Worm (Caenorhabditis elegans) whole organism, L3 larva: ENCODE data around the gene frm-3.

Experiments
- aly-2 ChIP-seq: fragments of 150-350 bp; optimal IDR thresholded peaks from 2 replicates; lab custom pipeline; 2014; ENCODE audit warnings: missing biosample characterization, missing genetic modification characterization
- fos-1 ChIP-seq: fragments of 150-350 bp; optimal IDR thresholded peaks from 2 replicates; lab custom pipeline; 2014; ENCODE audit warnings: missing biosample characterization, missing genetic modification characterization
- hmg-11 ChIP-seq: sonication (generic microtip); optimal IDR thresholded peaks from 2 replicates; lab custom pipeline; 2016; ENCODE audit warnings: missing genetic modification characterization, missing compliant biosample characterization
- jun-1 ChIP-seq: fragments of 150-350 bp; optimal IDR thresholded peaks from 2 replicates; lab custom pipeline; 2014; ENCODE audit warnings: missing biosample characterization, missing genetic modification reagents, missing genetic modification characterization
- nhr-28 ChIP-seq: fragments of 150-350 bp; optimal IDR thresholded peaks from 2 replicates; lab custom pipeline; 2014; ENCODE audit warnings: missing biosample characterization, missing genetic modification characterization
- nhr-43 ChIP-seq: sonication (generic microtip); optimal IDR thresholded peaks from 2 replicates; lab custom pipeline; 2016; ENCODE audit warnings: mild to moderate bottlenecking, missing genetic modification characterization, missing compliant biosample characterization; ENCODE audit not compliant: poor library complexity, severe bottlenecking
- nhr-76 ChIP-seq: fragments of 150-350 bp; sonication (generic microtip); optimal IDR thresholded peaks from 5 replicates; lab custom pipeline; 2014; ENCODE audit warnings: missing biosample characterization, missing genetic modification characterization
- sea-2 ChIP-seq: fragments of 150-350 bp; sonication (generic microtip); optimal IDR thresholded peaks from 4 replicates; lab custom pipeline; 2014; ENCODE audit warnings: missing biosample characterization, missing genetic modification reagents, missing genetic modification characterization
- unc-39 ChIP-seq: sonication (generic microtip); optimal IDR thresholded peaks from 4 replicates; lab custom pipeline; 2017; ENCODE audit warnings: missing biosample characterization, missing genetic modification characterization

- TF ChIP-seq jun-1 (tag; lab: Kevin White, UChicago) (no peak), fos-1 (tag; lab: Kevin White, UChicago) (no peak), nhr-76 (tag; lab: Kevin White, UChicago) (no peak), aly-2 (tag; lab: Kevin White, UChicago) (no peak), nhr-43 (tag; lab: Kevin White, UChicago) (no peak), sea-2 (GFP tag; lab: Kevin White, UChicago) (no peak), nhr-28 (no peak), hmg-11 (tag; lab: Kevin White, UChicago) (no peak), unc-39 (tag; lab: Kevin White, UChicago) (no peak)
Observed at ce11 chrX:11606815-11607499, 34.7 kb downstream of the frm-3 start.
